Fruit fly (Drosophila melanogaster): ENCODE results near the gene Myo61F.

DNA sequence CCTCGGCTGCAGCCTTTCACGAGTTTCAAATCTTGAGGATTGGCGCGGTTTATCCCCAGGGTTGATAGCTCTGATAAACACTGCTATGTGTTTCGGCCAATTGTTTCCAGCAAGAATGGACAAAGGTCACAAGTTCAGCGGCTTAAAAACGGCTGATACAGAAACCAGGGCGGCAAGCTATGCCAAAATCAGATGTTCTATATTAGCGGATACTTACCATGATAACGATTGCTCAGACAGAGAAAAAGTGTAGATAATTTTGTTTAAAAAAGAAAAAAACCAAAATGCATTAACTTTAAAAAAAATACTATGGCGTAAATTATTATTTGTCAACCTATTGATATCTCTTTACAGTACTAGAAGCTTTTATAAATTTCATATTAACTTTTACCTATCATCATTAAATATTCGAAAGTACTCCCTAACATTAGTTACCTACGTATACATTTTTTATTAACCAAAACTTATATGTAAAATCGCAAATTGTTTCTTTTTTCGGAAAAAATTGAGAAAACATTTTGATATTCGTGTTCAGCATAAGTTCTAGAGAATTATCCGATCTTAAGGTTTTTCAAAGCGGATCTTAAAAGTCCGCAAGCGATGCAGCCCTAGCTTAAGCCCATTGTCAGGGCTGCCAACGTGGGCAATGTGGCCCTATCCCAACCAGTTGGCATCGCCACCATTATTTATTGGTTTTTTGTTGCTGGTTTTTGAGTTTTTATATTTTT is 5.1 kb upstream of the Myo61F start, which contains the start of the genes sturkopf and Herc4:
- TF ChIP-seq ttk (optimal IDR thresholded peaks at IDR 0.05): no peak
- TF ChIP-seq Sin3A (optimal IDR thresholded peaks at IDR 0.05): no peak
- no peak for TF ChIP-seq insv (optimal IDR thresholded peaks at IDR 0.05)
- TF ChIP-seq Myc (optimal IDR thresholded peaks at IDR 0.05): no peak
- TF ChIP-seq h (optimal IDR thresholded peaks at IDR 0.05): no peak
- TF ChIP-seq psq (optimal IDR thresholded peaks at IDR 0.05): no peak

All from Kc167 (cell line).